Fruit fly (Drosophila melanogaster) whole organism, adult: ENCODE measurements around the gene CG34034.
A peak's percentile ranks its signal among the peaks of the same experiment; 100 is the strongest.

ENCODE experiments used
- CG11617 ChIP-seq: fragments of 200-800 bp; sonication (Bioruptor generic); optimal IDR thresholded peaks from 2 replicates; lab custom pipeline; 2017; ENCODE audit warnings: mild to moderate bottlenecking, missing biosample characterization, missing genetic modification reagents, missing genetic modification characterization
- CG12768 ChIP-seq: fragments of 200-800 bp; sonication (Bioruptor generic); optimal IDR thresholded peaks from 2 replicates; lab custom pipeline; 2017; ENCODE audit warnings: missing biosample characterization, missing genetic modification characterization, mild to moderate bottlenecking, moderate library complexity, missing genetic modification reagents
- CG14711 ChIP-seq: fragments of 200-800 bp; sonication (Bioruptor generic); optimal IDR thresholded peaks from 2 replicates; lab custom pipeline; 2018; ENCODE audit warnings: missing biosample characterization, mild to moderate bottlenecking, missing genetic modification characterization, moderate library complexity
- CG1620 ChIP-seq: fragments of 200-800 bp; sonication (Bioruptor generic); optimal IDR thresholded peaks from 2 replicates; lab custom pipeline; 2016; ENCODE audit warnings: missing biosample characterization, missing genetic modification characterization
- CG33017 ChIP-seq: fragments of 200-800 bp; sonication (Bioruptor generic); optimal IDR thresholded peaks from 2 replicates; lab custom pipeline; 2018; ENCODE audit warnings: missing biosample characterization, mild to moderate bottlenecking, missing genetic modification characterization, moderate library complexity
- CG5204 ChIP-seq: fragments of 200-800 bp; sonication (Bioruptor generic); optimal IDR thresholded peaks from 2 replicates; lab custom pipeline; 2016; ENCODE audit warnings: missing biosample characterization, missing genetic modification characterization
- CG7045 ChIP-seq: fragments of 200-800 bp; sonication (Bioruptor generic); optimal IDR thresholded peaks from 2 replicates; lab custom pipeline; 2017; ENCODE audit warnings: missing biosample characterization, mild to moderate bottlenecking, missing genetic modification characterization
- CG7101 ChIP-seq: fragments of 200-800 bp; sonication (Bioruptor generic); optimal IDR thresholded peaks from 2 replicates; lab custom pipeline; 2018; ENCODE audit warnings: missing biosample characterization, mild to moderate bottlenecking, missing genetic modification characterization, moderate library complexity
- Clk ChIP-seq: fragments of 200-800 bp; sonication (Bioruptor generic); optimal IDR thresholded peaks from 2 replicates; lab custom pipeline; 2017; ENCODE audit warnings: missing biosample characterization, missing genetic modification characterization
- Crg-1 ChIP-seq: fragments of 200-800 bp; sonication (Bioruptor generic); optimal IDR thresholded peaks from 2 replicates; lab custom pipeline; 2016; ENCODE audit warnings: missing biosample characterization, missing genetic modification characterization
- Hr96 ChIP-seq: fragments of 200-800 bp; sonication (Bioruptor generic); optimal IDR thresholded peaks from 2 replicates; lab custom pipeline; 2016; ENCODE audit warnings: missing biosample characterization, missing genetic modification characterization
- Mnt ChIP-seq: fragments of 200-800 bp; sonication (Bioruptor generic); optimal IDR thresholded peaks from 2 replicates; lab custom pipeline; 2016; ENCODE audit warnings: missing biosample characterization, mild to moderate bottlenecking, missing genetic modification characterization
- bab1 ChIP-seq: fragments of 200-800 bp; sonication (Bioruptor generic); optimal IDR thresholded peaks from 3 replicates; lab custom pipeline; 2019; ENCODE audit warnings: missing biosample characterization, mild to moderate bottlenecking, missing genetic modification characterization, moderate library complexity
- cic ChIP-seq: fragments of 200-800 bp; sonication (Bioruptor generic); optimal IDR thresholded peaks from 2 replicates; lab custom pipeline; 2017; ENCODE audit warnings: missing biosample characterization, mild to moderate bottlenecking, missing genetic modification characterization, moderate library complexity
- cnc ChIP-seq, 2 experiments: fragments of >200 bp; optimal IDR thresholded peaks; 2 replicates each; lab custom pipeline; 2017
- kay ChIP-seq: fragments of 200-800 bp; sonication (Bioruptor generic); peaks from one replicate; lab custom pipeline; 2016; ENCODE audit warnings: missing biosample characterization, missing genetic modification characterization, borderline replicate concordance
- ovo ChIP-seq: fragments of 200-800 bp; sonication (Bioruptor generic); optimal IDR thresholded peaks from 2 replicates; lab custom pipeline; 2016; ENCODE audit warnings: missing biosample characterization, missing genetic modification characterization
- pad ChIP-seq: fragments of 200-800 bp; sonication (Bioruptor generic); optimal IDR thresholded peaks from 3 replicates; lab custom pipeline; 2017; ENCODE audit warnings: missing biosample characterization, missing genetic modification characterization, mild to moderate bottlenecking, moderate library complexity, missing genetic modification reagents
- tj ChIP-seq: fragments of 200-800 bp; sonication (Bioruptor generic); optimal IDR thresholded peaks from 3 replicates; lab custom pipeline; 2017; ENCODE audit warnings: missing biosample characterization, mild to moderate bottlenecking, missing genetic modification characterization, moderate library complexity
- toe ChIP-seq: fragments of 200-800 bp; sonication (Bioruptor generic); optimal IDR thresholded peaks from 2 replicates; lab custom pipeline; 2016; ENCODE audit warnings: missing biosample characterization, missing genetic modification characterization

CG34034 gene

DNA sequence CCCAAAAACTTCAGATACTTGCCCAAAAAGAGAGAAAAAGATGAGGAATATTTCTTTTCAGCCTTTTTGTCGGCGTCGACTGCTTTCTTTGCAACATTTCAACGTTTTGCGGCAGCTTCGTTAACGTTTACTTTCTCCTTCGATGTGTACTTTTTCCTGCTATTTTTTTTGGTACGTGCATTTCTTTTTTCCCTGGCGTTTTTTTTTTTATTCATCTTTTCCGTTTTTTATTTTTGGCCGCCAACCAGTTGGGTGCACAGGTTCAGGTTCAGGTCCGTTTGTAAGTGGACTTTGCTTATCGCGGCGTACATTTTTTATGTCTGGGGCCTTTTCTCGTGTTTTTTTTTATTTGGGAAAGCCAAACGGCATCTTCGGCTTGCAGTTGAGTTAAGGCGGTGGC lies 34.5 kb downstream of the CG34034 start:
- TF ChIP-seq Hr96, result no peak
- TF ChIP-seq CG7045, result no peak
- no peak for TF ChIP-seq CG14711
- no peak for TF ChIP-seq toe
- TF ChIP-seq CG1620 (GFP tag; lab: Kevin White, UChicago), result no peak
- TF ChIP-seq bab1 (GFP tag; lab: Kevin White, UChicago), result no peak
- TF ChIP-seq kay (GFP tag; lab: Kevin White, UChicago), result no peak
- no peak for TF ChIP-seq CG7101 (tag; lab: Kevin White, UChicago)
- TF ChIP-seq Crg-1, result no peak
- TF ChIP-seq cnc (optimal IDR thresholded peaks at IDR 0.05; lab: Kevin White, UChicago), result no peak
- TF ChIP-seq CG11617 (GFP tag; lab: Kevin White, UChicago), result no peak
- TF ChIP-seq CG12768 (GFP tag; lab: Kevin White, UChicago), result no peak
- TF ChIP-seq ovo (GFP tag; lab: Kevin White, UChicago), result no peak
- TF ChIP-seq tj (GFP tag; lab: Kevin White, UChicago), result no peak
- no peak for TF ChIP-seq CG33017

- TF ChIP-seq CG1620 (GFP tag; lab: Kevin White, UChicago) (no peak), CG7045 (no peak), Hr96 (no peak), ovo (GFP tag; lab: Kevin White, UChicago) (no peak), bab1 (GFP tag; lab: Kevin White, UChicago) (no peak), Clk (no peak), cic (GFP tag; lab: Kevin White, UChicago) (no peak), cnc (optimal IDR thresholded peaks at IDR 0.05; lab: Kevin White, UChicago) (no peak), Crg-1 (no peak), CG14711 (no peak), Mnt (GFP tag; lab: Kevin White, UChicago) (no peak), CG5204 (GFP tag; lab: Kevin White, UChicago) (no peak), toe (no peak)
Observed at dm6 chr3R:21703346-21703745, 35.6 kb downstream of the CG34034 start.

- TF ChIP-seq CG7101 (tag; lab: Kevin White, UChicago) (no peak), kay (GFP tag; lab: Kevin White, UChicago) (peak; percentile 32), toe (no peak), Mnt (GFP tag; lab: Kevin White, UChicago) (no peak), tj (GFP tag; lab: Kevin White, UChicago) (no peak)
Observed at dm6 chr3R:21701529-21701928, 37.4 kb downstream of the CG34034 start.

dm6 chr3R:21700458-21700857 lies 38.5 kb downstream of the CG34034 start:
- TF ChIP-seq kay (GFP tag; lab: Kevin White, UChicago) (no peak), cnc (optimal IDR thresholded peaks at IDR 0.05; lab: Kevin White, UChicago) (no peak)

DNA sequence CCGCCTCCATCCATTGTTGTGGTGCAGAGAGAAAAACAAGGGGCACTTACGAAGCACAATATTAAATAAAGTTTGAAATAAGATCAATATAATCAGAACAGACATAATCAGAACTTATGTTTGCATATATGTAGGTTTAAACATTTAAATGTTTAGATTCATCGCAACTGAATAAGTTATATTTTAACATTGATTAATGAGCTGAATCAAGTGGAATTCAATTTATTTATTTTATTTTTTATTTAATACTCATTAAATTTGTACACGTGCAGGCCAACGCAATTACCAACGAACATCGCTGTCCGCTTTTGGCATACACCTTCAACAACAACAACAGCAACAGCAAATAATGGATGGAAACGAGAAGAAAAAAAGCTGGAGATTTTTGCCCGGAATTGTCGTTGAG lies 40.0 kb downstream of the CG34034 start:
- TF ChIP-seq Clk (no peak), kay (GFP tag; lab: Kevin White, UChicago) (no peak), CG14711 (no peak), Hr96 (no peak), CG12768 (GFP tag; lab: Kevin White, UChicago) (no peak), CG11617 (GFP tag; lab: Kevin White, UChicago) (no peak), CG33017 (no peak)

DNA sequence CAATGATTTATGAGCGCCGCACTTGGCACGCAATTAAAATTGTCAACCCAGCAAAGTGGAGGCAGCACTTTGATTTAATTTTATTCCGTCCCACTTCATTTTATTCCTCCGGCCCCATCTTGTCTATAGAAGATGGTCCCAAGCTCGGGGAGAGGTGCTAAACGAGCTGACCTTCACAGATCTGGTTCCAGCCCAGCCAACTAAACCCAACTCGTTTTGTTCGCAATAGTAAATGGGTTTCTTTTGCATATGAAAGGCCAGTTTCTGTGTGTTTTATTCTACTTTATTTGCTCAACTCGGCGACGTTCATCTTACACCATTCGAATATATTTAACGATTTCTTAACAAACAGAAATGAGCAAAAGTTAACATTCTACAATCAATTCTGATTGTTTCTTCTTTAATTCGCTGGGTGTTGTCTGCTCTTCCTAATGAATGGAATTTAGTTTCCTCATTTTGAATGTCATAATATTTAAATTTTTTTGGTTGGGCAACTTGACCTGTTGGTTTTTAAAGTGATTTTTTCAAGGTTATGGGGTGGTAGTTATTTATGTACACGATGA lies 45.7 kb downstream of the CG34034 start:
- TF ChIP-seq CG7045 (no peak), pad (no peak), cic (GFP tag; lab: Kevin White, UChicago) (no peak), CG1620 (GFP tag; lab: Kevin White, UChicago) (no peak), bab1 (GFP tag; lab: Kevin White, UChicago) (no peak)

DNA sequence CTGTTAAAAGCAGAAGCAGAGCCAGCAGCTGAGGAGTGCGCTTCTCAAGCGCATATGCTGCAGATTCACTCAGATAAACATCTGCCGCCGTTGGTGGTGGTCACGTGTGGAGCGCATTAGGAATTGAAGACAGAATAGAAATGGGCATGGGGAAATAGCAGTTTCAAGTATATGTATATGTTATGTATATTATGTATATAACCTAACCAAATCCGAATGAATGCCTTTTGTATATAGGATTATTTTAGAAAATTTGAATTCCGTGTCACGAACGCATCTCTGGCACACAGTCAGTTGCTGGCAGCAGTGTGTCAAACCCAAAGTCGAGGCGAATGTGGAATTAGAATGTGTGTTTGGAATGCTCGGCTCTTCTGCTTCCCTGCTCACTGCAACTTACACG lies 47.8 kb downstream of the CG34034 start:
- TF ChIP-seq CG5204 (GFP tag; lab: Kevin White, UChicago), result no peak
- no peak for TF ChIP-seq CG11617 (GFP tag; lab: Kevin White, UChicago)
- TF ChIP-seq Clk, result no peak
- TF ChIP-seq CG12768 (GFP tag; lab: Kevin White, UChicago), result no peak
- no peak for TF ChIP-seq ovo (GFP tag; lab: Kevin White, UChicago)
- TF ChIP-seq CG7045, result no peak
- TF ChIP-seq pad, result no peak
- no peak for TF ChIP-seq CG14711
- no peak for TF ChIP-seq CG33017
- TF ChIP-seq CG1620 (GFP tag; lab: Kevin White, UChicago), result no peak
- TF ChIP-seq Hr96, result no peak
- no peak for TF ChIP-seq Mnt (GFP tag; lab: Kevin White, UChicago)

- TF ChIP-seq ovo (GFP tag; lab: Kevin White, UChicago), result no peak
- no peak for TF ChIP-seq pad
- TF ChIP-seq Clk, result no peak
- no peak for TF ChIP-seq cnc (optimal IDR thresholded peaks at IDR 0.05; lab: Kevin White, UChicago)
- no peak for TF ChIP-seq CG5204 (GFP tag; lab: Kevin White, UChicago)
- TF ChIP-seq CG1620 (GFP tag; lab: Kevin White, UChicago), result no peak
- no peak for TF ChIP-seq toe
Observed at dm6 chr3R:21688596-21688995, 50.3 kb downstream of the CG34034 start.
